Fruit fly (Drosophila melanogaster) whole organism, embryonic: ENCODE data around the gene aph-1.

Experiments
- CG11398 ChIP-seq: fragments of 200-800 bp; sonication (Bioruptor generic); optimal IDR thresholded peaks from 2 replicates; lab custom pipeline; 2016; ENCODE audit warnings: missing biosample characterization, missing genetic modification characterization
- CG12942 ChIP-seq: fragments of 200-800 bp; sonication (Bioruptor generic); optimal IDR thresholded peaks from 3 replicates; lab custom pipeline; 2016; ENCODE audit warnings: missing biosample characterization, missing genetic modification characterization
- CG13424 ChIP-seq: fragments of 200-800 bp; sonication (Bioruptor generic); optimal IDR thresholded peaks from 2 replicates; lab custom pipeline; 2019; ENCODE audit warnings: missing biosample characterization, mild to moderate bottlenecking, missing genetic modification characterization, moderate library complexity
- CG13775 ChIP-seq: fragments of 200-800 bp; sonication (Bioruptor generic); optimal IDR thresholded peaks from 3 replicates; lab custom pipeline; 2017; ENCODE audit warnings: missing biosample characterization, mild to moderate bottlenecking, missing genetic modification characterization
- CG17186 ChIP-seq: fragments of 200-800 bp; sonication (Bioruptor generic); optimal IDR thresholded peaks from 3 replicates; lab custom pipeline; 2017; ENCODE audit warnings: missing biosample characterization, missing genetic modification reagents, missing genetic modification characterization
- CG18476 ChIP-seq: fragments of 200-800 bp; sonication (Bioruptor generic); optimal IDR thresholded peaks from 2 replicates; lab custom pipeline; 2016; ENCODE audit warnings: missing biosample characterization, mild to moderate bottlenecking, missing genetic modification characterization
- CG2116 ChIP-seq: fragments of 200-800 bp; sonication (Bioruptor generic); optimal IDR thresholded peaks from 3 replicates; lab custom pipeline; 2018; ENCODE audit warnings: missing biosample characterization, mild to moderate bottlenecking, missing genetic modification characterization
- CG2199 ChIP-seq: fragments of 200-800 bp; sonication (Bioruptor generic); IDR thresholded peaks from 3 replicates; pipeline ENCODE4 v1.3.6; 2022; ENCODE audit warnings: missing biosample characterization, missing genetic modification characterization
- CG2678 ChIP-seq: fragments of 200-800 bp; sonication (Bioruptor generic); optimal IDR thresholded peaks from 3 replicates; lab custom pipeline; 2019; ENCODE audit warnings: missing biosample characterization, mild to moderate bottlenecking, missing genetic modification characterization, moderate library complexity
- CG2875 ChIP-seq: fragments of 200-800 bp; sonication (Bioruptor generic); optimal IDR thresholded peaks from 2 replicates; lab custom pipeline; 2017; ENCODE audit warnings: missing biosample characterization, mild to moderate bottlenecking, missing genetic modification characterization, missing genetic modification reagents
- CG3847 ChIP-seq: fragments of 200-800 bp; sonication (Bioruptor generic); IDR thresholded peaks from 2 replicates; pipeline ENCODE4 v1.3.6; 2022; ENCODE audit warnings: missing biosample characterization, missing genetic modification characterization
- CG4424 ChIP-seq: fragments of 200-800 bp; sonication (Bioruptor generic); optimal IDR thresholded peaks from 3 replicates; lab custom pipeline; 2016; ENCODE audit warnings: missing biosample characterization, missing genetic modification characterization
- CG4617 ChIP-seq: fragments of 200-800 bp; sonication (Bioruptor generic); optimal IDR thresholded peaks from 3 replicates; lab custom pipeline; 2016; ENCODE audit warnings: missing biosample characterization, missing genetic modification characterization, borderline replicate concordance
- CG4707 ChIP-seq: fragments of 200-800 bp; sonication (Bioruptor generic); optimal IDR thresholded peaks from 2 replicates; lab custom pipeline; 2018; ENCODE audit warnings: missing biosample characterization, mild to moderate bottlenecking, missing genetic modification characterization, moderate library complexity
- CG5953 ChIP-seq: fragments of 200-800 bp; sonication (Bioruptor generic); IDR thresholded peaks from 2 replicates; pipeline ENCODE4 v1.3.6; 2022; ENCODE audit warnings: missing biosample characterization, missing genetic modification characterization
- CG6813 ChIP-seq: fragments of 200-800 bp; sonication (Bioruptor generic); optimal IDR thresholded peaks from 2 replicates; lab custom pipeline; 2017; ENCODE audit warnings: missing biosample characterization, missing genetic modification characterization, mild to moderate bottlenecking, moderate library complexity, missing genetic modification reagents
- CG7556 ChIP-seq: fragments of 200-800 bp; sonication (Bioruptor generic); optimal IDR thresholded peaks from 2 replicates; lab custom pipeline; 2017; ENCODE audit warnings: missing biosample characterization, mild to moderate bottlenecking, missing genetic modification characterization
- CG7745 ChIP-seq: fragments of 200-800 bp; sonication (Bioruptor generic); optimal IDR thresholded peaks from 2 replicates; lab custom pipeline; 2018; ENCODE audit warnings: missing biosample characterization, mild to moderate bottlenecking, missing genetic modification characterization, moderate library complexity
- CHES-1-like ChIP-seq: fragments of 200-800 bp; sonication (Bioruptor generic); optimal IDR thresholded peaks from 2 replicates; lab custom pipeline; 2016; ENCODE audit warnings: missing biosample characterization, missing genetic modification characterization
- Chrac-16 ChIP-seq: fragments of 200-800 bp; sonication (Bioruptor generic); optimal IDR thresholded peaks from 3 replicates; lab custom pipeline; 2016; ENCODE audit warnings: missing biosample characterization, missing genetic modification characterization
- E2f1 ChIP-seq: fragments of 200-800 bp; sonication (Bioruptor generic); IDR thresholded peaks from 2 replicates; pipeline ENCODE4 v1.3.6; 2022; ENCODE audit warnings: missing biosample characterization, missing genetic modification characterization
- Ets65A ChIP-seq: fragments of 200-800 bp; sonication (Bioruptor generic); peaks from one replicate; lab custom pipeline; 2016; ENCODE audit warnings: missing biosample characterization, missing genetic modification characterization
- Hand ChIP-seq: fragments of 200-800 bp; sonication (Bioruptor generic); optimal IDR thresholded peaks from 2 replicates; lab custom pipeline; 2017; ENCODE audit warnings: mild to moderate bottlenecking, missing biosample characterization, missing genetic modification reagents, missing genetic modification characterization
- Hmx ChIP-seq: fragments of 200-800 bp; sonication (Bioruptor generic); optimal IDR thresholded peaks from 2 replicates; lab custom pipeline; 2016; ENCODE audit warnings: missing biosample characterization, missing genetic modification characterization
- Mad ChIP-seq: fragments of 200-800 bp; sonication (Bioruptor generic); optimal IDR thresholded peaks from 2 replicates; lab custom pipeline; 2016; ENCODE audit warnings: missing biosample characterization, missing genetic modification characterization
- NK7.1 ChIP-seq: fragments of 200-800 bp; sonication (Bioruptor generic); optimal IDR thresholded peaks from 3 replicates; lab custom pipeline; 2016; ENCODE audit warnings: missing biosample characterization, missing genetic modification characterization
- NfI ChIP-seq: fragments of 200-800 bp; sonication (Bioruptor generic); optimal IDR thresholded peaks from 3 replicates; lab custom pipeline; 2018; ENCODE audit warnings: missing biosample characterization, mild to moderate bottlenecking, missing genetic modification characterization, moderate library complexity
- Pdp1 ChIP-seq, 2 experiments: fragments of 200-800 bp; sonication (Bioruptor generic); optimal IDR thresholded peaks; 3 replicates each; lab custom pipeline; 2016; ENCODE audit warnings: missing biosample characterization in 2 of 2, missing genetic modification characterization in 2 of 2, mild to moderate bottlenecking in 1 of 2, moderate library complexity in 1 of 2
- Rx ChIP-seq: fragments of 200-800 bp; sonication (Bioruptor generic); IDR thresholded peaks from 2 replicates; pipeline ENCODE4 v1.3.6; 2022; ENCODE audit warnings: missing biosample characterization, missing genetic modification characterization
- Sox100B ChIP-seq: fragments of 200-800 bp; sonication (Bioruptor generic); optimal IDR thresholded peaks from 3 replicates; lab custom pipeline; 2018; ENCODE audit warnings: missing biosample characterization, mild to moderate bottlenecking, missing genetic modification characterization
- Xrp1 ChIP-seq: fragments of 200-800 bp; sonication (Bioruptor generic); IDR thresholded peaks from 2 replicates; pipeline ENCODE4 v1.3.6; 2022; ENCODE audit warnings: missing biosample characterization, missing genetic modification characterization
- ac ChIP-seq: fragments of 200-800 bp; sonication (Bioruptor generic); optimal IDR thresholded peaks from 3 replicates; lab custom pipeline; 2017; ENCODE audit warnings: missing biosample characterization, mild to moderate bottlenecking, missing genetic modification characterization
- croc ChIP-seq: fragments of 200-800 bp; sonication (Bioruptor generic); conservative IDR thresholded peaks from 3 replicates; pipeline ENCODE4 v1.3.6; 2022; ENCODE audit warnings: missing biosample characterization, missing genetic modification characterization
- en ChIP-seq: fragments of 200-800 bp; sonication (Bioruptor generic); optimal IDR thresholded peaks from 2 replicates; lab custom pipeline; 2016; ENCODE audit warnings: missing biosample characterization, missing genetic modification characterization
- lov ChIP-seq, 2 experiments: fragments of 200-800 bp in 1 of 2; fragments of >200 bp in 1 of 2; sonication (Bioruptor generic) in 1 of 2; IDR thresholded peaks in 1 of 2; optimal IDR thresholded peaks in 1 of 2; 2 replicates in 1 of 2; 3 replicates in 1 of 2; pipeline versions ENCODE4 v1.3.6 to Lab custom; 2017 to 2022; ENCODE audit warnings: missing biosample characterization in 1 of 2, missing genetic modification characterization in 1 of 2
- mam ChIP-seq: fragments of 200-800 bp; sonication (Bioruptor generic); optimal IDR thresholded peaks from 3 replicates; lab custom pipeline; 2016; ENCODE audit warnings: missing biosample characterization, missing genetic modification characterization
- odd ChIP-seq: fragments of 200-800 bp; sonication (Bioruptor generic); optimal IDR thresholded peaks from 2 replicates; lab custom pipeline; 2017; ENCODE audit warnings: missing biosample characterization, mild to moderate bottlenecking, missing genetic modification characterization
- pan ChIP-seq, 4 experiments: fragments of >200 bp in 3 of 4; fragments of 200-800 bp in 1 of 4; sonication (Bioruptor generic) in 1 of 4; optimal IDR thresholded peaks in 3 of 4; IDR thresholded peaks in 1 of 4; 2 replicates each; pipeline versions ENCODE4 v1.3.6 to Lab custom; 2017 to 2022; ENCODE audit warnings: missing biosample characterization in 2 of 4, missing genetic modification characterization in 2 of 4, mixed read lengths in 1 of 4
- row ChIP-seq: fragments of 200-800 bp; sonication (Bioruptor generic); IDR thresholded peaks from 3 replicates; pipeline ENCODE4 v1.3.6; 2022; ENCODE audit warnings: missing biosample characterization, missing genetic modification characterization
- run ChIP-seq: fragments of 200-800 bp; sonication (Bioruptor generic); optimal IDR thresholded peaks from 3 replicates; lab custom pipeline; 2018; ENCODE audit warnings: missing biosample characterization, mild to moderate bottlenecking, missing genetic modification characterization
- scrt ChIP-seq: fragments of 200-800 bp; sonication (Bioruptor generic); optimal IDR thresholded peaks from 2 replicates; lab custom pipeline; 2018; ENCODE audit warnings: missing biosample characterization, mild to moderate bottlenecking, missing genetic modification characterization, moderate library complexity
- sens ChIP-seq: fragments of 200-800 bp; sonication (Bioruptor generic); peaks from one replicate; lab custom pipeline; 2016; ENCODE audit warnings: missing biosample characterization, missing genetic modification characterization
- sima ChIP-seq: fragments of 200-800 bp; sonication (Bioruptor generic); optimal IDR thresholded peaks from 2 replicates; lab custom pipeline; 2016; ENCODE audit warnings: missing biosample characterization, missing genetic modification characterization
- slou ChIP-seq: fragments of 200-800 bp; sonication (Bioruptor generic); optimal IDR thresholded peaks from 3 replicates; lab custom pipeline; 2016; ENCODE audit warnings: missing biosample characterization, missing genetic modification characterization
- trem ChIP-seq: fragments of 200-800 bp; optimal IDR thresholded peaks from 3 replicates; lab custom pipeline; 2019; ENCODE audit warnings: missing biosample characterization, mild to moderate bottlenecking, missing genetic modification characterization, moderate library complexity
- tx ChIP-seq: fragments of 200-800 bp; sonication (Bioruptor generic); optimal IDR thresholded peaks from 2 replicates; lab custom pipeline; 2016; ENCODE audit warnings: missing biosample characterization, missing genetic modification characterization
- vnd ChIP-seq: fragments of 200-800 bp; sonication (Bioruptor generic); IDR thresholded peaks from 3 replicates; pipeline ENCODE4 v1.3.6; 2022; ENCODE audit warnings: missing biosample characterization, missing genetic modification characterization; ENCODE audit not compliant: partially characterized antibody
- wek ChIP-seq: fragments of 200-800 bp; sonication (Bioruptor generic); optimal IDR thresholded peaks from 3 replicates; lab custom pipeline; 2018; ENCODE audit warnings: missing biosample characterization, mild to moderate bottlenecking, missing genetic modification characterization, moderate library complexity

aph-1 gene

DNA sequence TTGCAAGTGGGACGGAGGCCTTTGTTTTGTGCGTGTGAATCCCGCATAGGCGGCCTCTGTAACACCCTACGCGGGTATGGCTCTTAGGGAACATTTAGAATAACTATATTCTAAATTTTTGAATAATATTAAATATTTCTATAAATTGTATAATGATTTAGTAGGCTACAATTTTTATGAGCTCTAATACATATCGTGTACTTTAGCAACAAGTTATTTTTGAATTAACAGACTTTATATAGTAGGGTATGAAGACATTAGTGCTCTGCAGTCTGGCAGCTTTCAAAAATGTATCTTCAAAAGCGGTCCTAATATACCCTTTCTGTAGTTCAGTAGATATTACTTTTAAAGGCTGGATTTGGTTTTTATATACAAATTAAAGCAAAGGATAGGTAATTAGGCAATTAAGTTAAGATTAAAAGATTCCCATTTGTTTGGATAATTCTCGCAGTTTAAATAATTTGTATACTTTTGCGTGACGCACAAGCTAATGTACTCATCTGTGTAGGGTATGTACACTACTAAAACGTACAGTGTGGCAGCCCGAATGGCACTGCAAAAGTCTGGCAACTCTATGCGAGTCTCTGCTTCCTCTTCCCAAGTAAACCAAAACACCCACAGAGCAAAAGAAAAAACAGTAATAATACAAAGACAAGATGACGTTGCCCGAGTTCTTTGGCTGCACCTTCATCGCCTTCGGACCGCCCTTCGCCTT, at the start of gene aph-1, which contains the start of gene Snx21 (continued):
- peak; percentile 90 for TF ChIP-seq scrt
- peak; percentile 87 for TF ChIP-seq trem (tag; lab: Kevin White, UChicago)
- peak; percentile 40 for TF ChIP-seq wek (GFP tag; lab: Kevin White, UChicago)
- peak; percentile 93 for TF ChIP-seq Sox100B (GFP tag; lab: Kevin White, UChicago)
- peak; percentile 77 for TF ChIP-seq Hmx (GFP tag; lab: Kevin White, UChicago)
- TF ChIP-seq CG7556, result peak; percentile 92
- TF ChIP-seq en (GFP tag; lab: Kevin White, UChicago), result peak; percentile 72
- TF ChIP-seq ac (GFP tag; lab: Kevin White, UChicago), result peak; percentile 46
- peak; percentile 100 for TF ChIP-seq row
- TF ChIP-seq CG2116 (GFP tag; lab: Kevin White, UChicago), result peak; percentile 70
- peak; percentile 88 for TF ChIP-seq CHES-1-like (GFP tag; lab: Kevin White, UChicago)
- TF ChIP-seq CG12942 (GFP tag; lab: Kevin White, UChicago), result peak; percentile 89
- TF ChIP-seq CG4617, result peak; percentile 77
- peak; percentile 79 for TF ChIP-seq Mad (GFP tag; lab: Kevin White, UChicago)
- peak; percentile 78 to 91 for TF ChIP-seq Pdp1 (GFP tag; optimal IDR thresholded peaks at IDR 0.05; lab: Kevin White, UChicago)
- TF ChIP-seq Ets65A (GFP tag; lab: Kevin White, UChicago), result peak; percentile 97
- TF ChIP-seq croc (GFP tag; lab: Robert Waterston, UW), result peak; percentile 83
- peak; percentile 84 for TF ChIP-seq Rx
- peak; percentile 51 for TF ChIP-seq CG4707
- TF ChIP-seq NfI (GFP tag; lab: Kevin White, UChicago), result peak; percentile 91
- peak; percentile 81 for TF ChIP-seq CG2875 (GFP tag; lab: Kevin White, UChicago)
- no peak for TF ChIP-seq pan (optimal IDR thresholded peaks at IDR 0.05; lab: Kevin White, UChicago)
- peak in 1 of 2 experiments; percentile 88 for TF ChIP-seq pan (GFP tag; optimal IDR thresholded peaks at IDR 0.05 in 1 of 2, IDR thresholded peaks at IDR 0.05 in 1 of 2)
- TF ChIP-seq CG13775 (GFP tag; lab: Kevin White, UChicago), result peak; percentile 92
- TF ChIP-seq slou (GFP tag; lab: Kevin White, UChicago), result peak; percentile 84
- no peak for TF ChIP-seq lov (optimal IDR thresholded peaks at IDR 0.05; lab: Kevin White, UChicago)
- TF ChIP-seq lov (GFP tag; IDR thresholded peaks at IDR 0.05; lab: Robert Waterston, UW), result 0 out of 3 replicates have a peak, but pooled peaks have one; percentile 56
- TF ChIP-seq sens (GFP tag; lab: Kevin White, UChicago), result peak; percentile 98
- TF ChIP-seq mam (GFP tag; lab: Kevin White, UChicago), result peak; percentile 94
- peak; percentile 84 for TF ChIP-seq CG6813
- no peak for TF ChIP-seq vnd (GFP tag; lab: Robert Waterston, UW)
- TF ChIP-seq CG18476, result peak; percentile 86
- TF ChIP-seq CG3847 (GFP tag; lab: Robert Waterston, UW), result peak; percentile 85
- no peak for TF ChIP-seq sima
- TF ChIP-seq CG17186, result peak; percentile 54
- TF ChIP-seq CG2678, result peak; percentile 96
- TF ChIP-seq Hand (GFP tag; lab: Kevin White, UChicago), result peak; percentile 88
- peak; percentile 94 for TF ChIP-seq CG13424
- peak; percentile 94 for TF ChIP-seq Xrp1 (GFP tag; lab: Robert Waterston, UW)
- peak; percentile 93 for TF ChIP-seq Chrac-16
- TF ChIP-seq CG5953 (GFP tag; lab: Robert Waterston, UW), result peak; percentile 56
- TF ChIP-seq CG7745 (tag; lab: Kevin White, UChicago), result no peak
- peak; percentile 83 for TF ChIP-seq run (tag; lab: Kevin White, UChicago)
- TF ChIP-seq CG4424 (GFP tag; lab: Kevin White, UChicago), result peak; percentile 93
- TF ChIP-seq E2f1, result peak; percentile 89
- peak; percentile 86 for TF ChIP-seq tx (GFP tag; lab: Kevin White, UChicago)
- 0 out of 3 replicates have a peak, but pooled peaks have one; percentile 59 for TF ChIP-seq CG2199 (GFP tag; lab: Robert Waterston, UW)
- peak; percentile 73 for TF ChIP-seq CG11398 (GFP tag; lab: Kevin White, UChicago)
- TF ChIP-seq NK7.1, result peak; percentile 63
- peak; percentile 91 for TF ChIP-seq odd (GFP tag; lab: Kevin White, UChicago)
